Worm (Caenorhabditis elegans) whole organism, mixed stage, embryonic: Measurements from ENCODE around the gene flap-1.

ENCODE experiments used
- bed-3 ChIP-seq: fragments of 200-800 bp; sonication (Bioruptor generic); optimal IDR thresholded peaks from 3 replicates; lab custom pipeline; 2018; ENCODE audit warnings: mild to moderate bottlenecking, missing genetic modification characterization, moderate library complexity, missing compliant biosample characterization
- lin-13 ChIP-seq: fragments of 150-350 bp; optimal IDR thresholded peaks from 2 replicates; lab custom pipeline; 2014; ENCODE audit warnings: missing biosample characterization, missing genetic modification characterization
- nhr-76 ChIP-seq: sonication (generic microtip); optimal IDR thresholded peaks from 2 replicates; lab custom pipeline; 2017; ENCODE audit warnings: missing biosample characterization, missing genetic modification characterization
- snpc-4 ChIP-seq: fragments of 150-350 bp; optimal IDR thresholded peaks from 2 replicates; lab custom pipeline; 2014; ENCODE audit warnings: missing biosample characterization, missing genetic modification characterization

DNA sequence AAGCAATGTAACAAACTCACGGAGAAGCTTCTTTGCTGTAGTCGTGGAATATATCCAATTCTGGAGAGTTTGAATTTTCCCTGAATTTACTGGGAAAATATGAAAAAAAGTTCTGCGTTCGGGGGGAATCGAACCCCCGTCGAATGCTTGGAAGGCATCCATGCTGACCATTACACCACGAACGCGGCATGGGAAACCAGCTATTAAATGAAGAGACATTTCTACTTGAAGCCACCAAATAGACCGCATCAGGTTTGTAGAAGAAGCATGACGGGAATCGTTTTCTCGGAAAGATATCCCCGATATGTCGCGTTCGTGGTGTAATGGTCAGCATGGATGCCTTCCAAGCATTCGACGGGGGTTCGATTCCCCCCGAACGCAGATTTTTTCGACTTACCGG is 40.1 kb downstream of the flap-1 start:
- TF ChIP-seq nhr-76 (tag; lab: Kevin White, UChicago) (no peak), snpc-4 (no peak), bed-3 (GFP tag; lab: Kevin White, UChicago) (no peak), lin-13 (no peak)
